Fruit fly (Drosophila melanogaster) whole organism, embryonic: ENCODE data around the gene CG13671.

Experiments used
- C15 ChIP-seq: fragments of 200-800 bp; sonication (Bioruptor generic); IDR thresholded peaks from 3 replicates; pipeline ENCODE4 v1.3.6; 2022; ENCODE audit warnings: missing biosample characterization, missing genetic modification characterization
- CG10209 ChIP-seq: fragments of 200-800 bp; sonication (Bioruptor generic); optimal IDR thresholded peaks from 3 replicates; lab custom pipeline; 2017; ENCODE audit warnings: missing biosample characterization, mild to moderate bottlenecking, missing genetic modification characterization, missing genetic modification reagents
- CG10267 ChIP-seq: fragments of 200-800 bp; sonication (Bioruptor generic); optimal IDR thresholded peaks from 2 replicates; lab custom pipeline; 2018; ENCODE audit warnings: missing biosample characterization, mild to moderate bottlenecking, missing genetic modification characterization, moderate library complexity
- CG11504 ChIP-seq: fragments of 200-800 bp; sonication (Bioruptor generic); optimal IDR thresholded peaks from 3 replicates; lab custom pipeline; 2019; ENCODE audit warnings: missing biosample characterization, mild to moderate bottlenecking, missing genetic modification characterization, moderate library complexity
- CG18262 ChIP-seq: fragments of 200-800 bp; optimal IDR thresholded peaks from 3 replicates; lab custom pipeline; 2019; ENCODE audit warnings: missing biosample characterization, mild to moderate bottlenecking, missing genetic modification characterization, moderate library complexity
- CG1832 ChIP-seq: fragments of 200-800 bp; sonication (Bioruptor generic); optimal IDR thresholded peaks from 2 replicates; lab custom pipeline; 2017; ENCODE audit warnings: missing biosample characterization, mild to moderate bottlenecking, missing genetic modification characterization, inconsistent platforms
- CG2129 ChIP-seq: fragments of 200-800 bp; sonication (Bioruptor generic); IDR thresholded peaks from 2 replicates; pipeline ENCODE4 v1.3.6; 2022; ENCODE audit warnings: missing biosample characterization, missing genetic modification characterization; ENCODE audit not compliant: partially characterized antibody
- CG2678 ChIP-seq: fragments of 200-800 bp; sonication (Bioruptor generic); optimal IDR thresholded peaks from 3 replicates; lab custom pipeline; 2019; ENCODE audit warnings: missing biosample characterization, mild to moderate bottlenecking, missing genetic modification characterization, moderate library complexity
- CG2712 ChIP-seq: fragments of 200-800 bp; optimal IDR thresholded peaks from 3 replicates; lab custom pipeline; 2019; ENCODE audit warnings: missing biosample characterization, mild to moderate bottlenecking, missing genetic modification characterization, moderate library complexity
- CG31441 ChIP-seq: fragments of 200-800 bp; sonication (Bioruptor generic); IDR thresholded peaks from 2 replicates; pipeline ENCODE4 v1.3.6; 2022; ENCODE audit warnings: missing biosample characterization, missing genetic modification characterization
- CG42726 ChIP-seq: fragments of 200-800 bp; sonication (Bioruptor generic); IDR thresholded peaks from 2 replicates; pipeline ENCODE4 v1.3.6; 2022; ENCODE audit warnings: missing biosample characterization, missing genetic modification characterization; ENCODE audit not compliant: partially characterized antibody
- CG4404 ChIP-seq: fragments of 200-800 bp; sonication (Bioruptor generic); IDR thresholded peaks from 2 replicates; pipeline ENCODE4 v1.3.6; 2022; ENCODE audit warnings: missing biosample characterization, missing genetic modification characterization
- CG4424 ChIP-seq: fragments of 200-800 bp; sonication (Bioruptor generic); optimal IDR thresholded peaks from 3 replicates; lab custom pipeline; 2016; ENCODE audit warnings: missing biosample characterization, missing genetic modification characterization
- CG6765 ChIP-seq: fragments of 200-800 bp; sonication (Bioruptor generic); optimal IDR thresholded peaks from 3 replicates; lab custom pipeline; 2017; ENCODE audit warnings: missing biosample characterization, mild to moderate bottlenecking, missing genetic modification characterization
- CG7745 ChIP-seq: fragments of 200-800 bp; sonication (Bioruptor generic); optimal IDR thresholded peaks from 2 replicates; lab custom pipeline; 2018; ENCODE audit warnings: missing biosample characterization, mild to moderate bottlenecking, missing genetic modification characterization, moderate library complexity
- CG7839 ChIP-seq: fragments of 200-800 bp; sonication (Bioruptor generic); optimal IDR thresholded peaks from 3 replicates; lab custom pipeline; 2018; ENCODE audit warnings: missing biosample characterization, mild to moderate bottlenecking, missing genetic modification characterization, moderate library complexity
- Ets65A ChIP-seq: fragments of 200-800 bp; sonication (Bioruptor generic); peaks from one replicate; lab custom pipeline; 2016; ENCODE audit warnings: missing biosample characterization, missing genetic modification characterization
- Ets97D ChIP-seq: fragments of 200-800 bp; sonication (Bioruptor generic); optimal IDR thresholded peaks from 3 replicates; lab custom pipeline; 2016; ENCODE audit warnings: missing biosample characterization, missing genetic modification characterization
- Fer3 ChIP-seq: fragments of 200-800 bp; sonication (Bioruptor generic); optimal IDR thresholded peaks from 2 replicates; lab custom pipeline; 2018; ENCODE audit warnings: missing biosample characterization, mild to moderate bottlenecking, missing genetic modification characterization, moderate library complexity
- Gug ChIP-seq: fragments of 200-800 bp; sonication (Bioruptor generic); IDR thresholded peaks from 4 replicates; pipeline ENCODE4 v1.3.6; 2022; ENCODE audit warnings: missing biosample characterization, missing genetic modification characterization
- H15 ChIP-seq: fragments of 200-800 bp; sonication (Bioruptor generic); IDR thresholded peaks from 3 replicates; pipeline ENCODE4 v1.3.6; 2022; ENCODE audit warnings: missing biosample characterization, missing genetic modification characterization
- HmgD ChIP-seq: fragments of 200-800 bp; sonication (Bioruptor generic); optimal IDR thresholded peaks from 3 replicates; lab custom pipeline; 2016; ENCODE audit warnings: missing biosample characterization, missing genetic modification characterization
- Hr51 ChIP-seq, 2 experiments: fragments of 200-800 bp; sonication (Bioruptor generic); optimal IDR thresholded peaks; 2 replicates in 1 of 2; 3 replicates in 1 of 2; lab custom pipeline; 2016 to 2018; ENCODE audit warnings: missing biosample characterization in 2 of 2, missing genetic modification characterization in 2 of 2, mild to moderate bottlenecking in 1 of 2, moderate library complexity in 1 of 2
- Med ChIP-seq: fragments of 200-800 bp; sonication (Bioruptor generic); peaks from one replicate; lab custom pipeline; 2016; ENCODE audit warnings: missing biosample characterization, missing genetic modification characterization, mild to moderate bottlenecking, inconsistent platforms, moderate library complexity
- NFAT ChIP-seq: fragments of 200-800 bp; sonication (Bioruptor generic); IDR thresholded peaks from 2 replicates; pipeline ENCODE4 v1.3.6; 2022; ENCODE audit warnings: missing biosample characterization, missing genetic modification characterization
- Ptx1 ChIP-seq: fragments of 200-800 bp; sonication (Bioruptor generic); IDR thresholded peaks from 2 replicates; pipeline ENCODE4 v1.3.6; 2022; ENCODE audit warnings: missing biosample characterization, missing genetic modification characterization
- Scr ChIP-seq: fragments of 200-800 bp; sonication (Bioruptor generic); IDR thresholded peaks from 2 replicates; pipeline ENCODE4 v1.3.6; 2022; ENCODE audit warnings: missing biosample characterization, missing genetic modification characterization; ENCODE audit not compliant: partially characterized antibody
- Ssrp ChIP-seq: fragments of 200-800 bp; sonication (Bioruptor generic); optimal IDR thresholded peaks from 2 replicates; lab custom pipeline; 2018; ENCODE audit warnings: missing biosample characterization, mild to moderate bottlenecking, missing genetic modification characterization, moderate library complexity
- Trl ChIP-seq, 3 experiments: fragments of >200 bp in 2 of 3; fragments of 200-800 bp in 1 of 3; sonication (Bioruptor generic) in 1 of 3; optimal IDR thresholded peaks; 2 replicates in 1 of 3; 3 replicates in 2 of 3; lab custom pipeline; 2016 to 2017; ENCODE audit warnings: missing biosample characterization in 1 of 3, missing genetic modification characterization in 1 of 3
- al ChIP-seq: fragments of 200-800 bp; sonication (Bioruptor generic); IDR thresholded peaks from 2 replicates; pipeline ENCODE4 v1.3.6; 2022; ENCODE audit warnings: missing biosample characterization, missing genetic modification characterization
- caup ChIP-seq: fragments of 200-800 bp; sonication (Bioruptor generic); optimal IDR thresholded peaks from 3 replicates; lab custom pipeline; 2017; ENCODE audit warnings: missing biosample characterization, mild to moderate bottlenecking, missing genetic modification characterization, moderate library complexity; ENCODE audit not compliant: severe bottlenecking
- chinmo ChIP-seq: fragments of 200-800 bp; sonication (Bioruptor generic); IDR thresholded peaks from 4 replicates; pipeline ENCODE4 v1.3.6; 2022; ENCODE audit warnings: missing biosample characterization, missing genetic modification characterization; ENCODE audit not compliant: partially characterized antibody
- cwo ChIP-seq: fragments of 200-800 bp; sonication (Bioruptor generic); optimal IDR thresholded peaks from 3 replicates; lab custom pipeline; 2017; ENCODE audit warnings: missing biosample characterization, missing genetic modification characterization, mild to moderate bottlenecking, moderate library complexity, missing genetic modification reagents
- dmrt99B ChIP-seq: fragments of 200-800 bp; sonication (Bioruptor generic); optimal IDR thresholded peaks from 2 replicates; lab custom pipeline; 2018; ENCODE audit warnings: missing biosample characterization, mild to moderate bottlenecking, missing genetic modification characterization, moderate library complexity
- eyg ChIP-seq: fragments of 200-800 bp; sonication (Bioruptor generic); optimal IDR thresholded peaks from 3 replicates; lab custom pipeline; 2016; ENCODE audit warnings: missing biosample characterization, missing genetic modification characterization
- gem ChIP-seq: fragments of 200-800 bp; sonication (Bioruptor generic); optimal IDR thresholded peaks from 2 replicates; lab custom pipeline; 2019; ENCODE audit warnings: missing biosample characterization, mild to moderate bottlenecking, missing genetic modification characterization, moderate library complexity
- grau ChIP-seq: fragments of 200-800 bp; optimal IDR thresholded peaks from 3 replicates; lab custom pipeline; 2019; ENCODE audit warnings: missing biosample characterization, mild to moderate bottlenecking, missing genetic modification characterization, moderate library complexity
- hbn ChIP-seq: fragments of 200-800 bp; sonication (Bioruptor generic); IDR thresholded peaks from 2 replicates; pipeline ENCODE4 v1.3.6; 2022; ENCODE audit warnings: missing biosample characterization, missing genetic modification characterization; ENCODE audit not compliant: partially characterized antibody
- jumu ChIP-seq: fragments of 200-800 bp; sonication (Bioruptor generic); optimal IDR thresholded peaks from 3 replicates; lab custom pipeline; 2016; ENCODE audit warnings: missing biosample characterization, missing genetic modification characterization
- nmo ChIP-seq: fragments of 200-800 bp; sonication (Bioruptor generic); optimal IDR thresholded peaks from 2 replicates; lab custom pipeline; 2018; ENCODE audit warnings: missing biosample characterization, mild to moderate bottlenecking, missing genetic modification characterization, moderate library complexity
- phol ChIP-seq: fragments of 200-800 bp; sonication (Bioruptor generic); optimal IDR thresholded peaks from 3 replicates; lab custom pipeline; 2018; ENCODE audit warnings: missing biosample characterization, mild to moderate bottlenecking, missing genetic modification characterization, moderate library complexity
- repo ChIP-seq: fragments of 200-800 bp; sonication (Bioruptor generic); optimal IDR thresholded peaks from 2 replicates; lab custom pipeline; 2016; ENCODE audit warnings: missing biosample characterization, missing genetic modification characterization
- row ChIP-seq: fragments of 200-800 bp; sonication (Bioruptor generic); IDR thresholded peaks from 3 replicates; pipeline ENCODE4 v1.3.6; 2022; ENCODE audit warnings: missing biosample characterization, missing genetic modification characterization
- scrt ChIP-seq: fragments of 200-800 bp; sonication (Bioruptor generic); optimal IDR thresholded peaks from 2 replicates; lab custom pipeline; 2018; ENCODE audit warnings: missing biosample characterization, mild to moderate bottlenecking, missing genetic modification characterization, moderate library complexity
- sens ChIP-seq: fragments of 200-800 bp; sonication (Bioruptor generic); peaks from one replicate; lab custom pipeline; 2016; ENCODE audit warnings: missing biosample characterization, missing genetic modification characterization
- trem ChIP-seq: fragments of 200-800 bp; optimal IDR thresholded peaks from 3 replicates; lab custom pipeline; 2019; ENCODE audit warnings: missing biosample characterization, mild to moderate bottlenecking, missing genetic modification characterization, moderate library complexity
- vvl ChIP-seq: fragments of 200-800 bp; sonication (Bioruptor generic); IDR thresholded peaks from 2 replicates; pipeline ENCODE4 v1.3.6; 2022; ENCODE audit warnings: missing biosample characterization, missing genetic modification characterization
- wek ChIP-seq: fragments of 200-800 bp; sonication (Bioruptor generic); optimal IDR thresholded peaks from 3 replicates; lab custom pipeline; 2018; ENCODE audit warnings: missing biosample characterization, mild to moderate bottlenecking, missing genetic modification characterization, moderate library complexity

Gene CG13671

DNA sequence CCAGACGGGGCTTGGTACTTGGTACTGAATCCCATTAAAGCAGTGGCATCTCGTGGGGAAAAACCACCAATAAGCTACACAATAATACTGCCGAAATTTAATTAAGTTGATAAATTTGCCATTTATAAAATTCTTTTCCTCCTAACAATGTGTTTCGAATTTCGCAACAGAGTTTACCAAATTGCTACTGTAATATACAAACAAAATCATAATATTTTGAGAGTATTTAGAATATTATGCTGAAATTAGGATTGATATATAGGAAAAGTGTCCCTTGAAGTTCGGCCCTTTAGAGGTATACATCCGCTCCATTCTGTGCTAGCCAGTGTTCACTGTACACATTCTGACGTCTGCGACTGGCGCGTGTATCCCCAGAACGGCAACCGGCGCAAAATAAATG lies 15.2 kb upstream of the CG13671 start (continued):
- TF ChIP-seq Gug (GFP tag; lab: Robert Waterston, UW) (peak; percentile 1; the same call in 1 of the 4 replicates), CG2712 (tag; lab: Kevin White, UChicago) (no peak), H15 (GFP tag; lab: Robert Waterston, UW) (no peak), CG10209 (peak; percentile 11), CG6765 (no peak), CG4404 (GFP tag; lab: Robert Waterston, UW) (no peak), Ets97D (GFP tag; lab: Kevin White, UChicago) (no peak), caup (GFP tag; lab: Kevin White, UChicago) (no peak), sens (GFP tag; lab: Kevin White, UChicago) (peak; percentile 55)

dm6 chr3L:8285291-8285690 lies 14.6 kb upstream of the CG13671 start:
- TF ChIP-seq CG42726 (no peak), HmgD (GFP tag; lab: Kevin White, UChicago) (no peak), Ets65A (GFP tag; lab: Kevin White, UChicago) (peak; percentile 27), al (GFP tag; lab: Robert Waterston, UW) (no peak), phol (tag; lab: Kevin White, UChicago) (no peak), jumu (no peak), scrt (peak; percentile 93), CG7745 (tag; lab: Kevin White, UChicago) (no peak), chinmo (GFP tag; lab: Robert Waterston, UW) (0 out of 4 replicates have a peak, but pooled peaks have one; percentile 24), trem (no peak), CG1832 (GFP tag; lab: Kevin White, UChicago) (no peak), Trl (optimal IDR thresholded peaks at IDR 0.05; lab: Kevin White, UChicago) (peak; percentile 24 to 64), Trl (GFP tag; optimal IDR thresholded peaks at IDR 0.05; lab: Kevin White, UChicago) (no peak), Ssrp (tag; lab: Kevin White, UChicago) (no peak), Scr (no peak)

DNA sequence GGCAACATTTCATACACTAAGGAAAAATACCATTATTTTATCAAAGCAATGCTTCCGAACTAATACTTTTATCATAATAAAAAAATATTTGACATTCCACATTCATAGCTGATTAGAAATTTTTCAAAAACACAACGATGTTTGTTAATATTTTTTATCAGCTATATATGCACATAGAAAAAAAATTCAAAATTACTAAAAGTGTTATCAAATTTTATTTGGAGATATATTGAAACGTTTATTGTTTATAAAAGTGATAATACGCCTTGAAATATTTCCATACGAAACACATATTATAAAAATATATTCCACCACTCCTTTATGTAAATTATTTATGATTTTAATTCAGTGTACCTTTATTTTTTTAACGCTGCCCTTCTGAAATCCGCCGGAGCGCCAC lies 14.1 kb upstream of the CG13671 start:
- TF ChIP-seq Hr51 (GFP tag; optimal IDR thresholded peaks at IDR 0.05; lab: Kevin White, UChicago) (peak in 1 of 2 experiments; percentile 35), nmo (GFP tag; lab: Kevin White, UChicago) (peak; percentile 21), hbn (no peak), gem (tag; lab: Kevin White, UChicago) (peak; percentile 56), C15 (GFP tag; lab: Robert Waterston, UW) (no peak), eyg (GFP tag; lab: Kevin White, UChicago) (no peak), sens (GFP tag; lab: Kevin White, UChicago) (peak; percentile 77), CG11504 (tag; lab: Kevin White, UChicago) (peak; percentile 44), CG2129 (no peak), vvl (GFP tag; lab: Robert Waterston, UW) (peak; percentile 14; the same call in 1 of the 2 replicates), row (GFP tag; lab: Robert Waterston, UW) (0 out of 3 replicates have a peak, but pooled peaks have one; percentile 19), grau (tag; lab: Kevin White, UChicago) (peak; percentile 12), repo (GFP tag; lab: Kevin White, UChicago) (no peak), CG18262 (tag; lab: Kevin White, UChicago) (no peak), wek (GFP tag; lab: Kevin White, UChicago) (no peak), CG2678 (peak; percentile 43), NFAT (no peak), cwo (GFP tag; lab: Kevin White, UChicago) (peak; percentile 2), Ptx1 (GFP tag; lab: Robert Waterston, UW) (0 out of 2 replicates have a peak, but pooled peaks have one; percentile 29), CG4424 (GFP tag; lab: Kevin White, UChicago) (no peak), Med (GFP tag; lab: Kevin White, UChicago) (no peak), Fer3 (tag; lab: Kevin White, UChicago) (peak; percentile 1), CG7839 (peak; percentile 44), dmrt99B (tag; lab: Kevin White, UChicago) (peak; percentile 53), CG31441 (GFP tag; lab: Robert Waterston, UW) (0 out of 2 replicates have a peak, but pooled peaks have one; percentile 16), CG10267 (tag; lab: Kevin White, UChicago) (peak; percentile 3)
